Fruit fly (Drosophila melanogaster) S2 (cell line): ENCODE data around the gene CG13039.

Experiments used
- CG8478 ChIP-seq: fragments of >200 bp; optimal IDR thresholded peaks from 2 replicates; lab custom pipeline; 2018
- CTCF ChIP-seq, 2 experiments: fragments of >200 bp; optimal IDR thresholded peaks; 2 replicates each; lab custom pipeline; 2018

Gene CG13039

dm6 chr3L:16351770-16352429 lies 25.3 kb upstream of the CG13039 start, which contains the start of the genes Golgin104 and Tcs3:
Gene Golgin104, minus strand, starts transcription at chr3L:16351951.
Gene Tcs3, plus strand, starts transcription at chr3L:16351991.
- no peak for TF ChIP-seq CG8478 (lab: Kevin White, UChicago)
- TF ChIP-seq CTCF (optimal IDR thresholded peaks at IDR 0.05; lab: Kevin White, UChicago), result no peak

DNA sequence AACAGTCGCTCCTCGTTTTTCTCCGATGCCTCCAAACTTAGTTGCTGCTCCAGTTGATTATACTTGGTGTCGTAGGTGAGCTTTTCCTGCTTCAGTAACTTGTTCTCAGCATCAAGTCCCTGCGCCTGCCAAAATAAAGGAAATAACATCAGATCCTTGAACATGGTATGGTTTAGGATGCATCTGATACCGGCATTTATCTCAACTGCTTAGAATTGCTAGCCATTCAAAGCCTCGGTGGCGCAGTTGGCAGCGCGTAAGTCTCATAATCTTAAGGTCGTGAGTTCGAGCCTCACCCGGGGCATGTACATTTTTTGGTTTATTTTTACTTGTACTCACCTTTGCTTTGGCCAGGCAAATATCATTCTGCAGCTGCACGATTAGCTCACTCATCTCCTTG lies 23.1 kb upstream of the CG13039 start:
- TF ChIP-seq CG8478 (lab: Kevin White, UChicago) (no peak), CTCF (optimal IDR thresholded peaks at IDR 0.05; lab: Kevin White, UChicago) (no peak)

- TF ChIP-seq CG8478 (lab: Kevin White, UChicago) (no peak), CTCF (optimal IDR thresholded peaks at IDR 0.05; lab: Kevin White, UChicago) (no peak)
Measured at dm6 chr3L:16347914-16348313, 21.4 kb upstream of the CG13039 start, which contains the start of gene mRpS34. Gene mRpS34, plus strand, starts transcription at chr3L:16348074.

DNA sequence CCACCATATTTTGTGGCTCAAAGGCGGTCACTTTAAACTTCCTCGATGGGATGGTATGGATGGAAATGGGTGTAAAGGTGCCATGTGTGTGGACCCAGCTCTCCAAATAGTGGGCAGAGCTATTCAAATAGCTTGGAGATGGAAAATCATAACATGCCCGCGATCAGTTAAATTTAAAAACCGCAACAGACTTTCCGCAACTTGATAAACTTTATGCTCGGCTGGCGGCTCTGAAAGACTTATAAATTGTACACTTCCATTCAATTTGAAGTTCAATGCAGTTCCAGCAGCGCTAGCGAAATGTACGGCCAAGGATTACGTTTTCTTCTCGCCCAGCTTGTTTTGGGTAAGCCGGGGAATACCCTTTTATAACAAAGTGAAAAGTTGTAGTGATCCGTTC lies 19.5 kb upstream of the CG13039 start, which contains the start of gene CG33257:
Gene CG33257, plus strand, starts transcription at position 301 of the 400 bp plus-strand sequence.
- TF ChIP-seq CG8478 (lab: Kevin White, UChicago) (no peak), CTCF (optimal IDR thresholded peaks at IDR 0.05; lab: Kevin White, UChicago) (no peak)

- TF ChIP-seq CG8478 (lab: Kevin White, UChicago), result no peak
- TF ChIP-seq CTCF (optimal IDR thresholded peaks at IDR 0.05; lab: Kevin White, UChicago), result no peak
Measured at dm6 chr3L:16339873-16340272, 13.3 kb upstream of the CG13039 start.

DNA sequence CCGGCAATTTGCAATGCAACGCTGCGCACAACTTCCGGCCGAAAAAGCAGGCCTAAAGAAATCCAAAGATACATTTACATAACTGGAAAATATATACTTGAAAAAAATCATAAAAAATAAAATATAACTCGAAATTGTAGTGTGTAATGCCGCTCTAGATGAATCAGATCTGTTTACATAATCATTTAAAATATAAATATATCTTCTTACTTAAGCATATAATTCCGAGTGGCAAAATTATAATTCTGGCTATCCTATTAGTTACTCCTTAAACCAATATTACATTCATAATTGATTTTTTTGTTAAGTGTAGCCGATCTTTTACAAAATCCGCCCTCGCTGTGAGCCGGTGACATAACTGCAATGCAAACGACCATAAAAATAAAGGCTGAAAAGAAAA lies 12.9 kb upstream of the CG13039 start:
- TF ChIP-seq CTCF (optimal IDR thresholded peaks at IDR 0.05; lab: Kevin White, UChicago) (no peak), CG8478 (lab: Kevin White, UChicago) (no peak)

DNA sequence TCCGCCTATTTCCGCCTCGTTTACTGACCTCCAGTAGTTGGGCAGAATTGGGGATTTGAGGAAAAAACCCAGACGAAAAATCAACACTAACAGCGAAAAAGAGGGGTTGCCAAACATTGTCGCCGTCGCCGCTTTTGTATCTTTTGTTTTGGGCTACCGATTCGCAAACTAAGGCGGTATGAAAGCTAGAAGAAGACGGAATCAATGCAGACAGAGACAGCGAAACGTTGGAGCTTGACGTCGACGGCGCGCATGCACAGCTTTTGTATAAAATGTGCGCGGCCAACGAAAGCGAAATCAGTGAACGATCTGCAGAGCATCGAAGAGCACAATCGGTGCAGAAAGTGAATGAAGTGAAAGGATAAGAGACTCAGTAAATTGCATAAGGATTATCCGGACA lies 12.1 kb upstream of the CG13039 start, which contains the start of gene CG4998:
Gene CG4998, plus strand, starts transcription at position 301 of the 400 bp plus-strand sequence.
- TF ChIP-seq CG8478 (lab: Kevin White, UChicago) (no peak), CTCF (optimal IDR thresholded peaks at IDR 0.05; lab: Kevin White, UChicago) (no peak)

- TF ChIP-seq CG8478 (lab: Kevin White, UChicago) (no peak), CTCF (optimal IDR thresholded peaks at IDR 0.05; lab: Kevin White, UChicago) (no peak)
Measured at dm6 chr3L:16337739-16338138, 11.2 kb upstream of the CG13039 start.

DNA sequence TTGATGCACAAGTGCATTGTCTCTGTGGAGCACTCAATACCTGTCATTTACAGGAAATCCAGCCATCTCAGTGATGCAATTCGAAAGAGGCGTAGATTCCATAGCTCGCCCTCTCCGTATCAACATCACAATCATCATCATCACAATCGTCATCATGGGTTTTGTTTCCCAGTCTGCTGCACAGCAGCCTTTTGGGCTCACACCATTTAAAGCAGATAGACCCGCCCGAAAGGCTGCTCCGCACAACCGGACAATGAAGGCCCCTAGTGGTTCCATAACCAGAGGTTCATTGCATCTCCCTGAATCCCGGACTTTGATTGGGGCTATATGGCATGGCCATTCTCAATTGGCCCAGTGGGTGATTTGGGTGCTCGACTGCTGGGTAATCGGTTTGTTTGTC lies 8.3 kb upstream of the CG13039 start:
- TF ChIP-seq CG8478 (lab: Kevin White, UChicago), result no peak
- TF ChIP-seq CTCF (optimal IDR thresholded peaks at IDR 0.05; lab: Kevin White, UChicago), result no peak

- TF ChIP-seq CTCF (optimal IDR thresholded peaks at IDR 0.05; lab: Kevin White, UChicago), result no peak
- no peak for TF ChIP-seq CG8478 (lab: Kevin White, UChicago)
Measured at dm6 chr3L:16333013-16333412, 6.5 kb upstream of the CG13039 start, which contains the start of gene CG13056. Gene CG13056, plus strand, starts transcription at chr3L:16333313.

- no peak for TF ChIP-seq CG8478 (lab: Kevin White, UChicago)
- no peak for TF ChIP-seq CTCF (optimal IDR thresholded peaks at IDR 0.05; lab: Kevin White, UChicago)
Measured at dm6 chr3L:16331633-16332032, 5.1 kb upstream of the CG13039 start, which contains the start of gene retinin. Gene retinin, plus strand, starts transcription at chr3L:16331933.

dm6 chr3L:16330740-16331139 lies 4.2 kb upstream of the CG13039 start, which contains the start of gene CG33060:
Gene CG33060, plus strand, starts transcription at chr3L:16331040.
- TF ChIP-seq CG8478 (lab: Kevin White, UChicago), result no peak
- TF ChIP-seq CTCF (optimal IDR thresholded peaks at IDR 0.05; lab: Kevin White, UChicago), result no peak

DNA sequence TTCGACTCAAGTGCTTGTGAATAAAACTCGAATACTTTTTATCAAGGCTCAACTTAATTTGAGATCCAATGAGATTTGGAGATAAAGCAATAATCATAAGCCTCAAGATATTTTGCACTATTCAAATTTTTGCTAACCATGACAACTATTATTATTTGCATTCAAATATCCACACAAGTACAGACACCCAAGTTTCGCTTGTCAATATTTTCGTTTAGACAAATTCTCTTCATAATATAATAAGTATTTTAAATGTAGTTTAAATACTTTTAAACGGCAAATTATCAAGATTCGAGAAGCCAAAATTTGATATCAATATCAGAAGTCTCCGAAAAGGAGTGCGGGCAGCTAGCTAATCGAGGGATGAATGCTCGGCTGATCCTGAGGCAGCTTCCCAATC lies 2.9 kb upstream of the CG13039 start, which contains the start of gene CG33061:
Gene CG33061, plus strand, starts transcription at position 301 of the 400 bp plus-strand sequence.
- no peak for TF ChIP-seq CTCF (optimal IDR thresholded peaks at IDR 0.05; lab: Kevin White, UChicago)
- TF ChIP-seq CG8478 (lab: Kevin White, UChicago), result no peak

DNA sequence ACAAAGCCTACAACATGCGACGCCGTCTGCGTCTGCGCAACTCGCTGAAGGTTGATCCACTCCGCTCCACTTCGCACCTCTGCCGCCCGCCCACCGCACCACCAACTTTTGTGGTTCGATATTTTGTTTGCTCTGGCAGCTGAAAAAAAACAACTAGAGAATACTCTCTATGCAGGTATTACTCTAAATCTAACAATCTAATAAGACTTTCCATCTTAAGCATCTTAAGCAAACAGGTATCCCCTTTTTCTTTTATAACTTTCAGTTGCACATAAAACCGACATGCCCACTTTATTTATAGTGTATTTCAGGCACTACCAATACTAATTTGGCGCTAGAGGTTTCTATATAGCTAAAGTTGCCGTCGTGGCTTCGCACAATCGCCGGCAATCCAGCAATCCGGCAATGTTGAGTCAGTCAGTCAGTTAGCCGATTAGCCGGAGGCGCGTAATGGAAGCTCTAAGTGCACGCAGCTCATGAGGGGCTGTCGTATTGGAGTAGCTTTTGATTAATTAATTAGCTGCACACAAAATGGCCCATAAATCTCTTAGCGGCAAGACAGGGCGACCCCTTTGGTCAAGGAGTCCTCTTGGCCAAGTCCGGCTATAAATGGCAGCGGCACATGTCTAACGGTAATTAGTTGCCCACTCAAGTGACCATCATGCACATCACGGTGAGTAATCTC lies 1.8 kb upstream of the CG13039 start, which contains the start of gene CG13058:
Gene CG13058, plus strand, starts transcription at position 635 of the 685 bp plus-strand sequence.
- no peak for TF ChIP-seq CTCF (optimal IDR thresholded peaks at IDR 0.05; lab: Kevin White, UChicago)
- TF ChIP-seq CG8478 (lab: Kevin White, UChicago), result no peak

dm6 chr3L:16327776-16328175 lies 1.2 kb upstream of the CG13039 start, which contains the start of gene CG13038:
Gene CG13038, minus strand, starts transcription at chr3L:16327893.
- no peak for TF ChIP-seq CTCF (optimal IDR thresholded peaks at IDR 0.05; lab: Kevin White, UChicago)
- TF ChIP-seq CG8478 (lab: Kevin White, UChicago), result no peak
